Worm (Caenorhabditis elegans) whole organism, L4/young adult: Measurements from ENCODE around the gene fbxb-40.

Experiments
- W03F9.2 ChIP-seq: fragments of 150-350 bp; optimal IDR thresholded peaks from 2 replicates; lab custom pipeline; 2014; ENCODE audit warnings: missing biosample characterization, missing genetic modification characterization
- him-1 ChIP-seq: sonication (generic microtip); optimal IDR thresholded peaks from 2 replicates; lab custom pipeline; 2016; ENCODE audit warnings: missing genotype, missing genetic modification reagents, missing genetic modification characterization, missing compliant biosample characterization

DNA sequence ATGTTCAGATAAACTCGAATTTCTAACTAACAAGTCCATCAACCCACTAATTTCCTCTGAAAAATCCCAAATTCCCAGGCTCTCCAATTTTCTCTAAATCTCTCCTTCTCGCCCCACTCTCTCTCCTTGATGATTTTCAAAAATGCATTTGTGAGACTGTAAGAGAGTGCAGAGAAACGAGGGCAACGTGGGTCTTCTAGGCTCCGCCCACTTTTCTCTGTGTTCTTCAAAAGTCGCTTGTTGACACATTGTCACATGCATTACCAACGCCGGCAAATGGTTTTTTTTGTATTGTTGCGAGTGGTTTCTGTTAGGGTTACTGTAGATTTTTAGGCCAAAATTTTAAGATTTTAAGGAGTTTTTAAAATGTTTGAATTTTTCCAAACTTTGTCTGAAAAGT, 36.7 kb upstream of the fbxb-40 start:
- TF ChIP-seq him-1 (tag; lab: Kevin White, UChicago) (no peak), W03F9.2 (tag; lab: Kevin White, UChicago) (no peak)
